Worm (Caenorhabditis elegans) whole organism, L4/young adult: Measurements from ENCODE around the gene K08F4.12.

Source experiments
- W03F9.2 ChIP-seq: fragments of 150-350 bp; optimal IDR thresholded peaks from 2 replicates; lab custom pipeline; 2014; ENCODE audit warnings: missing biosample characterization, missing genetic modification characterization
- dao-5 ChIP-seq: sonication (generic microtip); optimal IDR thresholded peaks from 2 replicates; lab custom pipeline; 2016; ENCODE audit warnings: missing genotype, missing genetic modification characterization, moderate library complexity, missing compliant biosample characterization
- him-1 ChIP-seq: sonication (generic microtip); optimal IDR thresholded peaks from 2 replicates; lab custom pipeline; 2016; ENCODE audit warnings: missing genotype, missing genetic modification reagents, missing genetic modification characterization, missing compliant biosample characterization

- TF ChIP-seq him-1 (tag; lab: Kevin White, UChicago), result no peak
- TF ChIP-seq dao-5 (tag; lab: Kevin White, UChicago), result no peak
- TF ChIP-seq W03F9.2 (tag; lab: Kevin White, UChicago), result no peak
These were observed 23.8 kb downstream of the K08F4.12 start, which contains the start of gene pps-1 for ce11 chrIV:10161706-10162105.
